Worm (Caenorhabditis elegans): ENCODE results near the gene F25E5.2.

The F25E5.2 gene

ce11 chrV:7465509-7465908 lies 10.4 kb downstream of the F25E5.2 start, which contains the start of gene F25E5.1:
Gene F25E5.1 (plus strand): TSS chrV:7465884.
- TF ChIP-seq sma-3 (GFP tag; optimal IDR thresholded peaks at IDR 0.05): no peak
- no peak for TF ChIP-seq Y55F3AM.14 (GFP tag; optimal IDR thresholded peaks at IDR 0.05)
- TF ChIP-seq sma-9 (GFP tag; optimal IDR thresholded peaks at IDR 0.05): no peak
- TF ChIP-seq sma-9 (tag; optimal IDR thresholded peaks at IDR 0.05): no peak
- TF ChIP-seq nhr-6 (tag; optimal IDR thresholded peaks at IDR 0.05): no peak
- no peak for TF ChIP-seq unc-55 (GFP tag; optimal IDR thresholded peaks at IDR 0.05)
- TF ChIP-seq aly-2 (tag; optimal IDR thresholded peaks at IDR 0.05): no peak
- no peak for TF ChIP-seq ZK546.5 (tag; optimal IDR thresholded peaks at IDR 0.05)
- peak; percentile 75 for TF ChIP-seq crh-2 (tag; optimal IDR thresholded peaks at IDR 0.05)
- TF ChIP-seq F13H6.1 (tag; optimal IDR thresholded peaks at IDR 0.05): peak; percentile 78
- no peak for TF ChIP-seq ztf-1 (GFP tag; conservative IDR thresholded peaks at IDR 0.05)
- no peak for TF ChIP-seq nhr-12 (tag; optimal IDR thresholded peaks at IDR 0.05)
- no peak for TF ChIP-seq ztf-11 (tag; optimal IDR thresholded peaks at IDR 0.05)
- no peak for TF ChIP-seq alr-1 (tag; optimal IDR thresholded peaks at IDR 0.05)
- no peak for TF ChIP-seq skn-1 (tag; optimal IDR thresholded peaks at IDR 0.05)
- TF ChIP-seq lin-11 (tag; optimal IDR thresholded peaks at IDR 0.05): peak; percentile 36
- no peak for TF ChIP-seq nhr-25 (tag; optimal IDR thresholded peaks at IDR 0.05)
- no peak for TF ChIP-seq elt-1 (tag; optimal IDR thresholded peaks at IDR 0.05)
- no peak for TF ChIP-seq nhr-11 (tag; optimal IDR thresholded peaks at IDR 0.05)
- TF ChIP-seq mbf-1 (tag; optimal IDR thresholded peaks at IDR 0.05): no peak
- TF ChIP-seq sem-4 (tag; optimal IDR thresholded peaks at IDR 0.05): no peak
- TF ChIP-seq nhr-129 (tag; optimal IDR thresholded peaks at IDR 0.05): no peak
- no peak for TF ChIP-seq unc-39 (tag; optimal IDR thresholded peaks at IDR 0.05)
- no peak for TF ChIP-seq egl-27 (tag; optimal IDR thresholded peaks at IDR 0.05)
- TF ChIP-seq nhr-10 (tag; optimal IDR thresholded peaks at IDR 0.05): no peak
- TF ChIP-seq R02D3.7 (tag; optimal IDR thresholded peaks at IDR 0.05): no peak
- no peak for TF ChIP-seq unc-62 (GFP tag; optimal IDR thresholded peaks at IDR 0.05)
- TF ChIP-seq ceh-82 (tag; optimal IDR thresholded peaks at IDR 0.05): no peak
- TF ChIP-seq mab-5 (tag; optimal IDR thresholded peaks at IDR 0.05): peak; percentile 56
- no peak for TF ChIP-seq peb-1 (tag; optimal IDR thresholded peaks at IDR 0.05)
- TF ChIP-seq C34F6.9 (tag; optimal IDR thresholded peaks at IDR 0.05): peak; percentile 87
- no peak for TF ChIP-seq blmp-1 (tag; optimal IDR thresholded peaks at IDR 0.05; ENCODE audit: insufficient read depth)
- TF ChIP-seq gmeb-1 (tag; optimal IDR thresholded peaks at IDR 0.05): peak; percentile 56
- no peak for TF ChIP-seq nhr-21 (tag; optimal IDR thresholded peaks at IDR 0.05)
- no peak for TF ChIP-seq dmd-4 (tag; optimal IDR thresholded peaks at IDR 0.05)
- TF ChIP-seq zag-1 (tag; optimal IDR thresholded peaks at IDR 0.05): peak; percentile 13
- peak; percentile 55 for TF ChIP-seq fos-1 (tag; optimal IDR thresholded peaks at IDR 0.05)
- no peak for TF ChIP-seq ama-1 (optimal IDR thresholded peaks at IDR 0.05)
- TF ChIP-seq mdl-1 (tag; optimal IDR thresholded peaks at IDR 0.05): peak in 1 of 2 experiments; percentile 57
- peak; percentile 53 for TF ChIP-seq lin-13 (GFP tag; optimal IDR thresholded peaks at IDR 0.05)
- no peak for TF ChIP-seq elt-3 (tag; optimal IDR thresholded peaks at IDR 0.05)
- TF ChIP-seq ztf-4 (tag; optimal IDR thresholded peaks at IDR 0.05): no peak
- no peak for TF ChIP-seq ceh-16 (tag; optimal IDR thresholded peaks at IDR 0.05)
- TF ChIP-seq nhr-23 (tag; optimal IDR thresholded peaks at IDR 0.05): no peak
- no peak for TF ChIP-seq nhr-77 (tag; optimal IDR thresholded peaks at IDR 0.05)
- TF ChIP-seq lsy-2 (tag; optimal IDR thresholded peaks at IDR 0.05): peak in 1 of 2 experiments; percentile 2
- TF ChIP-seq lin-39 (tag; optimal IDR thresholded peaks at IDR 0.05): no peak
- no peak for TF ChIP-seq snpc-4 (tag; optimal IDR thresholded peaks at IDR 0.05)
- TF ChIP-seq nhr-237 (tag; optimal IDR thresholded peaks at IDR 0.05): no peak

Data from whole organism, L2 larva.